Worm (Caenorhabditis elegans) whole organism, early embryonic: Measurements from ENCODE around the gene ins-12.

Source experiments
- B0310.2 ChIP-seq: sonication (generic microtip); optimal IDR thresholded peaks from 2 replicates; lab custom pipeline; 2016; ENCODE audit warnings: mild to moderate bottlenecking, missing genetic modification characterization, missing compliant biosample characterization
- F13C5.2 ChIP-seq: sonication (generic microtip); optimal IDR thresholded peaks from 2 replicates; lab custom pipeline; 2017; ENCODE audit warnings: mild to moderate bottlenecking, missing genetic modification characterization, inconsistent platforms, missing compliant biosample characterization
- aly-1 ChIP-seq: sonication (generic microtip); optimal IDR thresholded peaks from 2 replicates; lab custom pipeline; 2016; ENCODE audit warnings: missing genetic modification characterization, missing compliant biosample characterization
- ama-1 ChIP-seq: fragments of 150-350 bp; optimal IDR thresholded peaks from 2 replicates; lab custom pipeline; 2014
- ceh-13 ChIP-seq: fragments of 200-800 bp; sonication (Bioruptor generic); optimal IDR thresholded peaks from 2 replicates; lab custom pipeline; 2018; ENCODE audit warnings: mild to moderate bottlenecking, missing genetic modification characterization, missing compliant biosample characterization
- ceh-36 ChIP-seq: sonication (generic microtip); optimal IDR thresholded peaks from 2 replicates; lab custom pipeline; 2016; ENCODE audit warnings: missing genetic modification characterization, inconsistent platforms, missing compliant biosample characterization
- ets-7 ChIP-seq: sonication (generic microtip); optimal IDR thresholded peaks from 2 replicates; lab custom pipeline; 2016; ENCODE audit warnings: missing genotype, missing genetic modification characterization, missing compliant biosample characterization
- flt-1 ChIP-seq: fragments of 200-800 bp; sonication (Bioruptor generic); IDR thresholded peaks from 2 replicates; pipeline ENCODE4 v1.3.6; 2022; ENCODE audit warnings: missing genetic modification characterization, missing compliant biosample characterization
- hmg-4 ChIP-seq: fragments of 200-800 bp; sonication (Bioruptor generic); optimal IDR thresholded peaks from 2 replicates; lab custom pipeline; 2018; ENCODE audit warnings: mild to moderate bottlenecking, missing genetic modification characterization, missing compliant biosample characterization
- hnd-1 ChIP-seq: sonication (generic microtip); optimal IDR thresholded peaks from 2 replicates; lab custom pipeline; 2016; ENCODE audit warnings: missing genetic modification characterization, missing compliant biosample characterization
- pes-1 ChIP-seq: fragments of 200-800 bp; sonication (Bioruptor generic); IDR thresholded peaks from 2 replicates; pipeline ENCODE4 v1.3.6; 2022; ENCODE audit warnings: missing genetic modification reagents, missing genetic modification characterization, missing compliant biosample characterization
- scrt-1 ChIP-seq: fragments of 200-800 bp; sonication (Bioruptor generic); IDR thresholded peaks from 2 replicates; pipeline ENCODE4 v1.3.6; 2022; ENCODE audit warnings: missing genetic modification characterization, missing compliant biosample characterization

ce11 chrII:5533642-5534041 lies 20.8 kb upstream of the ins-12 start, which contains the start of gene hlh-26:
- no peak for TF ChIP-seq ceh-36 (tag; lab: Kevin White, UChicago)
- no peak for TF ChIP-seq ama-1 (lab: Kevin White, UChicago)
- TF ChIP-seq hmg-4 (GFP tag; lab: Kevin White, UChicago), result no peak
- no peak for TF ChIP-seq scrt-1 (GFP tag; lab: Robert Waterston, UW)
- TF ChIP-seq pes-1 (GFP tag; lab: Robert Waterston, UW), result no peak
- TF ChIP-seq F13C5.2, result no peak
- TF ChIP-seq ceh-13 (GFP tag; lab: Kevin White, UChicago), result no peak
- no peak for TF ChIP-seq aly-1 (tag; lab: Kevin White, UChicago)
- TF ChIP-seq B0310.2, result no peak
- TF ChIP-seq flt-1 (GFP tag; lab: Robert Waterston, UW), result no peak
- no peak for TF ChIP-seq hnd-1 (tag; lab: Kevin White, UChicago)
- no peak for TF ChIP-seq ets-7
